Worm (Caenorhabditis elegans): ENCODE data around the gene str-185.

The str-185 gene

DNA sequence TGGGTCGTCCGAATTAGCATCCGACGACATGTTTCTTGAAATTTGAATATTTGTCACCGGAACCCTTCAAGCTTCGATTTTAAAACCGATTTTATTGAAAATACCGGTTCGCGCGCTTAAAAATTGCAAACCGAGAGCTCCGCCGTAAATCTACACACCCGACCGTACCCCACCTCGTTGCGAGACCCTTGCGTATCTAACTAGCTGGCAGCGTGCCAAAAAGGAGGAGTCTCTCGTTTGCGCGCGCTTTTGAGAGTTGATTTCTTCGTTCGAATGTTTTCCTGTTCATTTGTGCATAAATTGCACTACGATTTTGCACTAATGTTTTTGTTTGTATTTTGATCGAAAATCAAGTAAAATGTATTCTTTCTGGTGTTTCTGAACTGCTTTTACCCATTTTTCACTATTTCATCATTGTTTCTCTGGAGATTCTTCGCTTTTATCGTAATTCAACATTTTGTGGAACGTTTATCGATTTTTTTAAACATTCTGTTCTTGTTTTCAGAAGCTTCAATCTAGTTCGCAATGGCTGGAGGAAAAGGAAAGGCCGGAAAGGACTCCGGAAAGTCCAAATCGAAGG, 16.0 kb upstream of the str-185 start, which contains the start of the genes wapl-1 and htz-1 (continued):
- TF ChIP-seq R02D3.7 (tag; optimal IDR thresholded peaks at IDR 0.05), result peak; percentile 99
- TF ChIP-seq unc-62 (GFP tag; optimal IDR thresholded peaks at IDR 0.05), result no peak
- no peak for TF ChIP-seq eor-1 (tag; optimal IDR thresholded peaks at IDR 0.05)
- peak; percentile 75 for TF ChIP-seq nhr-11 (tag; optimal IDR thresholded peaks at IDR 0.05)
- peak; percentile 81 for TF ChIP-seq ceh-28 (tag; optimal IDR thresholded peaks at IDR 0.05)
- TF ChIP-seq ztf-11 (tag; optimal IDR thresholded peaks at IDR 0.05), result no peak
- TF ChIP-seq elt-3 (tag; optimal IDR thresholded peaks at IDR 0.05), result peak in 1 of 3 experiments; percentile 18
- TF ChIP-seq hmg-11 (tag; optimal IDR thresholded peaks at IDR 0.05), result peak; percentile 90
- peak; percentile 99 for TF ChIP-seq nfya-1 (tag; optimal IDR thresholded peaks at IDR 0.05; ENCODE audit: insufficient read depth)
- TF ChIP-seq jun-1 (tag; optimal IDR thresholded peaks at IDR 0.05), result peak; percentile 92
- peak; percentile 24 for TF ChIP-seq egl-5 (tag; optimal IDR thresholded peaks at IDR 0.05)
- TF ChIP-seq fkh-10 (GFP tag; optimal IDR thresholded peaks at IDR 0.05), result peak; percentile 84
- TF ChIP-seq nhr-67 (tag; optimal IDR thresholded peaks at IDR 0.05), result no peak
- peak; percentile 55 for TF ChIP-seq skn-1 (tag; optimal IDR thresholded peaks at IDR 0.05)
- TF ChIP-seq elt-2 (tag; optimal IDR thresholded peaks at IDR 0.05), result peak; percentile 83
- TF ChIP-seq ZK546.5 (tag; optimal IDR thresholded peaks at IDR 0.05), result peak; percentile 98
- no peak for TF ChIP-seq mml-1 (tag; optimal IDR thresholded peaks at IDR 0.05)
- peak; percentile 81 for TF ChIP-seq elt-1 (tag; optimal IDR thresholded peaks at IDR 0.05)
- TF ChIP-seq ceh-16 (tag; optimal IDR thresholded peaks at IDR 0.05), result no peak

DNA sequence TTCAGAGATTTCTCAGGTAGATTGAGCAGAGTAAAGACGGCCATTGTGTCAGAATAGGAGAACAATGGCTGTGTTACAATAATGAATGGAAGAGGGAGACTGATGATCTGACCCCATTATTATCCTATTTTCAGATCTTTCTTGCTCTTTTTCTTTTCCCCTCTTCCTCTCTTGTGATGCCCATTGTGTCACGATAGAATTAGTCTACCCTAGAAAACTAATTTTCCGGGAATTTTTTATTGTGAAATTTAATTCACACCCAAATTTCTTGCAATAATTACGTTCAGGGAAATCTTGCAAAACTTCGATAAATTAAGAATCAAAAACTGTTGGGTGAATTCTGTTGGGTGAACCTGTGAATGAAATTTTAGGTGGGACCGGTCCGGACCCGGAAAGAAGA, 11.3 kb upstream of the str-185 start, which contains the start of gene fbxb-75:
TSS of gene fbxb-75 (minus strand) at position 101 of the 400 bp plus-strand sequence.
- TF ChIP-seq ztf-11 (tag; optimal IDR thresholded peaks at IDR 0.05) (no peak), nhr-43 (tag; optimal IDR thresholded peaks at IDR 0.05; ENCODE audit: poor library complexity, severe bottlenecking) (no peak), unc-62 (GFP tag; optimal IDR thresholded peaks at IDR 0.05) (no peak), nhr-28 (tag; optimal IDR thresholded peaks at IDR 0.05) (no peak), R02D3.7 (tag; optimal IDR thresholded peaks at IDR 0.05) (no peak), egl-27 (tag; optimal IDR thresholded peaks at IDR 0.05) (no peak), nhr-12 (tag; optimal IDR thresholded peaks at IDR 0.05) (no peak), jun-1 (tag; optimal IDR thresholded peaks at IDR 0.05) (no peak), nhr-25 (tag; optimal IDR thresholded peaks at IDR 0.05) (no peak), elt-1 (tag; optimal IDR thresholded peaks at IDR 0.05) (no peak), ceh-82 (tag; optimal IDR thresholded peaks at IDR 0.05) (no peak), ztf-4 (tag; optimal IDR thresholded peaks at IDR 0.05) (no peak), nhr-237 (tag; optimal IDR thresholded peaks at IDR 0.05) (no peak), lin-15B (tag; optimal IDR thresholded peaks at IDR 0.05) (no peak), lin-39 (tag; optimal IDR thresholded peaks at IDR 0.05) (no peak), ceh-16 (tag; optimal IDR thresholded peaks at IDR 0.05) (no peak), unc-39 (tag; optimal IDR thresholded peaks at IDR 0.05) (no peak), lsy-12 (tag; optimal IDR thresholded peaks at IDR 0.05) (no peak), nhr-77 (tag; optimal IDR thresholded peaks at IDR 0.05) (no peak), elt-3 (tag; optimal IDR thresholded peaks at IDR 0.05) (no peak)

DNA sequence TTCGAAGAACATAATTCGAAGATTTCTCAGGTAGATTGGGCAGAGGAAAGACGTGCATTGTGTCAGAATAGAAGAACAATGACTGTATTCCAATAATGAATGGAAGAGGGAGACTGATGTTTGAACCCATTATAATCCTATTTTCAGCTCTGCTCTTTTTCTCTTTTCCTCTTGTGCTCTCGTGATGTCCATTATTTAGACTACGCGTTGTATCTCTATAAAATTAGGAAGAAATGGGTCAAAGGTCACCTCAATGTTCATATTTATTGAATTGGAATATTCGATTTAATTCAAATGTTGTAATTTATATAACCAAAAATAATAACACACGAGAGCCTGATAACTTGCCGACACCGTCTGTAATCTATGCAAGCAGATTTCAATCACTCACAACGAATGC, 9.4 kb upstream of the str-185 start, which contains the start of gene fbxb-74:
TSS of gene fbxb-74 (minus strand) at position 101 of the 400 bp plus-strand sequence.
- TF ChIP-seq nhr-43 (tag; optimal IDR thresholded peaks at IDR 0.05; ENCODE audit: poor library complexity, severe bottlenecking), result no peak
- TF ChIP-seq sea-2 (GFP tag; optimal IDR thresholded peaks at IDR 0.05), result no peak
- TF ChIP-seq skn-1 (tag; optimal IDR thresholded peaks at IDR 0.05), result no peak
- no peak for TF ChIP-seq nhr-237 (tag; optimal IDR thresholded peaks at IDR 0.05)
- TF ChIP-seq fkh-10 (GFP tag; optimal IDR thresholded peaks at IDR 0.05), result no peak
- TF ChIP-seq unc-62 (GFP tag; optimal IDR thresholded peaks at IDR 0.05), result no peak
- no peak for TF ChIP-seq ama-1 (optimal IDR thresholded peaks at IDR 0.05)
- no peak for TF ChIP-seq aly-2 (tag; optimal IDR thresholded peaks at IDR 0.05)
- no peak for TF ChIP-seq eor-1 (tag; optimal IDR thresholded peaks at IDR 0.05)
- no peak for TF ChIP-seq ceh-9 (tag; optimal IDR thresholded peaks at IDR 0.05)
- TF ChIP-seq ceh-28 (tag; optimal IDR thresholded peaks at IDR 0.05), result no peak
- no peak for TF ChIP-seq elt-2 (tag; optimal IDR thresholded peaks at IDR 0.05)
- no peak for TF ChIP-seq fos-1 (tag; optimal IDR thresholded peaks at IDR 0.05)
- TF ChIP-seq pha-4 (tag; optimal IDR thresholded peaks at IDR 0.05), result no peak
- TF ChIP-seq ztf-11 (tag; optimal IDR thresholded peaks at IDR 0.05), result no peak

All from whole organism, L3 larva.